Worm (Caenorhabditis elegans): Measurements from ENCODE around the gene Y54H5A.2.

Y54H5A.2 gene

DNA sequence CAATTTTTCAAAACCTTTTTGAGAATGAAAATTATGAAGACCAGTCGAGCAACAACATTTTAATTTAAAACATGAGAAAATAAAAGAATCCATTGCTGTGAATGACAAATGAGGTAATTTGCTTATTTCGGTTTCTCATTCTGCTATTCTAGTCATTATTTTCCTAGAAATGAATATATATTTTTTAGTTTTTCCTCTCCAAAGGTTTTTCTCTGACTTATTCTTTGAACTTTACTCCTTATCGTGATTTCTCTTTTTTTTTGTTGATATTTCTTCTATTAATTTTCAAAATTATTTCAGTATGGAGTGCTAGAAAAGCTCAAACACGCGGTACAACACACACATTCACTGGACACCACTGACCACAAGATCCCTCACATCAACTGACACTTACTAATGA lies 36.2 kb upstream of the Y54H5A.2 start, which contains the start of gene pup-2:
Gene pup-2 (plus strand): TSS at position 301 of the 400 bp plus-strand sequence.
- no peak for TF ChIP-seq hmg-4 (GFP tag; optimal IDR thresholded peaks at IDR 0.05)
- TF ChIP-seq ama-1 (optimal IDR thresholded peaks at IDR 0.05): no peak
- no peak for TF ChIP-seq pes-1 (GFP tag; IDR thresholded peaks at IDR 0.05)
- no peak for TF ChIP-seq tbx-11 (GFP tag; IDR thresholded peaks at IDR 0.05)
- TF ChIP-seq B0310.2 (tag; optimal IDR thresholded peaks at IDR 0.05): no peak
- TF ChIP-seq tra-4 (tag; optimal IDR thresholded peaks at IDR 0.05): no peak
- no peak for TF ChIP-seq sea-1 (GFP tag; conservative IDR thresholded peaks at IDR 0.05)
- no peak for TF ChIP-seq ceh-36 (tag; optimal IDR thresholded peaks at IDR 0.05)
- no peak for TF ChIP-seq scrt-1 (GFP tag; IDR thresholded peaks at IDR 0.05)
- TF ChIP-seq flt-1 (GFP tag; IDR thresholded peaks at IDR 0.05): no peak
- TF ChIP-seq aly-1 (tag; optimal IDR thresholded peaks at IDR 0.05): no peak
- TF ChIP-seq ets-7 (tag; optimal IDR thresholded peaks at IDR 0.05): no peak
- TF ChIP-seq F13C5.2 (tag; optimal IDR thresholded peaks at IDR 0.05): no peak
- no peak for TF ChIP-seq ceh-13 (GFP tag; optimal IDR thresholded peaks at IDR 0.05)
- TF ChIP-seq tbx-37 (GFP tag; conservative IDR thresholded peaks at IDR 0.05): no peak

DNA sequence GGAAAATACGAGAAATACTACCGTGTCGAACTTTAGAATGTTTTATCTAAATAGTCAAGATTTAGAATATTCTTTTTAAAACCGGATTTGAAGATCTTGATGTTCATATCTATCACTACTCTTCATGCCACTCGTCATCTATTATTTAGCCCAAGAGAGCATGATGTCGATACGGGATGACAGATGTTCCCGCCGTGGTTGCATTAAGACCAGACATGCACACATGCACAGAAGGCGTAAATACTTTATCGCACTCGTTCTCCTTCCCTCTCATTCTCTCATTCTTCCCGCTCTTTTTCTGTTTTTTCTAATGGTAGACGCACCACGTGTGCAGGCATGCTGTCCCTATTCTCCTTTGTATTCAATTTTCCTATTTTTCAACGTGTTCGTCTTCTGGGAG lies 34.0 kb upstream of the Y54H5A.2 start:
- TF ChIP-seq B0310.2 (tag; optimal IDR thresholded peaks at IDR 0.05): no peak
- no peak for TF ChIP-seq pes-1 (GFP tag; IDR thresholded peaks at IDR 0.05)
- TF ChIP-seq scrt-1 (GFP tag; IDR thresholded peaks at IDR 0.05): no peak
- no peak for TF ChIP-seq flt-1 (GFP tag; IDR thresholded peaks at IDR 0.05)
- TF ChIP-seq ama-1 (optimal IDR thresholded peaks at IDR 0.05): no peak
- TF ChIP-seq F13C5.2 (tag; optimal IDR thresholded peaks at IDR 0.05): no peak

DNA sequence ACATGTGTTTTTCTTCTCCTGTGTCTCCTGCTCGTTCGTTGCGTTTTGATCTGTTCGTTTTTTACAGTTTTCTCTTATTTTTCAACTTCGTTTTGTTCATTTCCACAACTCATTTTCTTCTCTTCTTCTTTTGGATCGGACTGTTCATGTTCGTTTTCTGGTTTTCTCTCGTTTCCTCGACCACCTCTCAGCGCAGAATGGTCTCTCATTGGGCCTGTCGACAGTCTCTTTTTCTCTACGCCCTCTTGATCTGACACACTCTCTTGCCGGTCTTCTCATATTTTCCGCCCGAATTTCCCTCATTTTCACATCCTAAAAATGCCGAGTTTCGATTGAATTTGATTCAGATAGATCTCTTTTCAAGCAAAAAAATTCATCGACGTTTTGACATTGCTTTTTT lies 32.3 kb upstream of the Y54H5A.2 start:
- TF ChIP-seq hmbx-1 (tag; optimal IDR thresholded peaks at IDR 0.05): no peak
- TF ChIP-seq ama-1 (optimal IDR thresholded peaks at IDR 0.05): no peak
- TF ChIP-seq tra-4 (tag; optimal IDR thresholded peaks at IDR 0.05): no peak
- TF ChIP-seq sea-1 (GFP tag; conservative IDR thresholded peaks at IDR 0.05): no peak
- TF ChIP-seq ceh-36 (tag; optimal IDR thresholded peaks at IDR 0.05): no peak
- no peak for TF ChIP-seq hnd-1 (tag; optimal IDR thresholded peaks at IDR 0.05)

DNA sequence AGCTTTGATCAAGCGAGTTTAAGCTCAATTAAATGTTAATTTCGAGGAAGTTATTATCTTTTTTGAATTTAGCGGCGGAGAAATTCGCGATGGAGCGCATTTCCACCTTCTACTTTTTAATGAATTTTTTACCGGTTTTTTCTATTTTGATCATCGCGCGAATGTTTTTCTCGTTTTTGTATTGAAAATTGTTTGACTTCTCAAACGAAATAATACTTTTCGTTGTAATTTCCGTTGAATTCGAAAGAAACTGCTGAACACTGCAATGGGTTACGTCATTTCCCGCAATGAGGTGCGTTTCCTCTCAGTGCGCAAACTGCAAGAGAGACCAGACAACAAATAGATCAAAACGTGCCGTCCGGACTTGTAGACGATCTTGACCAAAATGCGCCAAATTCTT lies 31.8 kb upstream of the Y54H5A.2 start:
- TF ChIP-seq F13C5.2 (tag; optimal IDR thresholded peaks at IDR 0.05) (no peak), tbx-37 (GFP tag; conservative IDR thresholded peaks at IDR 0.05) (no peak), ceh-36 (tag; optimal IDR thresholded peaks at IDR 0.05) (no peak), ama-1 (optimal IDR thresholded peaks at IDR 0.05) (no peak), hnd-1 (tag; optimal IDR thresholded peaks at IDR 0.05) (no peak), pes-1 (GFP tag; IDR thresholded peaks at IDR 0.05) (no peak), hmg-4 (GFP tag; optimal IDR thresholded peaks at IDR 0.05) (no peak), ceh-13 (GFP tag; optimal IDR thresholded peaks at IDR 0.05) (no peak), ets-7 (tag; optimal IDR thresholded peaks at IDR 0.05) (no peak), B0310.2 (tag; optimal IDR thresholded peaks at IDR 0.05) (no peak), aly-1 (tag; optimal IDR thresholded peaks at IDR 0.05) (no peak), scrt-1 (GFP tag; IDR thresholded peaks at IDR 0.05) (no peak), tra-4 (tag; optimal IDR thresholded peaks at IDR 0.05) (no peak)

DNA sequence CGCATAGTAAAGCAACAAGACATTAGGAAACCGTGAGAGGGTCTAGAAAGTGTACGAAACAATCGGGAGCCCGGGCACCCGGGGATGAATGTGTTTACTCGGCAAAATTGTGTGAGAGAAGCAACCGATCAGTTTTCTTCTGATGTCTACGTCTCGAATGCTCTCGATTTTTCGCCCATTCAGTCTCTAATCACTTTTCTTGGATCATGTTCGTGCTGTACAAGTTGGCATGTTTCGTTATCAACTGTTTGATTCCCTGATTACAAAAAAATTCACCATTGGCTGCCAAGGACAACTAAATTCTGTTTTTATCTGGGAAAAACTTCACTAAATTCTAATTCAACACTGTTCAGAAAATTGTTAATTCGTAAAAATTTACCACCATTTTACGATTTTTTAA lies 31.2 kb upstream of the Y54H5A.2 start:
- TF ChIP-seq tbx-37 (GFP tag; conservative IDR thresholded peaks at IDR 0.05) (no peak), flt-1 (GFP tag; IDR thresholded peaks at IDR 0.05) (no peak), ets-7 (tag; optimal IDR thresholded peaks at IDR 0.05) (no peak), F13C5.2 (tag; optimal IDR thresholded peaks at IDR 0.05) (no peak), aly-1 (tag; optimal IDR thresholded peaks at IDR 0.05) (no peak), hmbx-1 (tag; optimal IDR thresholded peaks at IDR 0.05) (no peak), ama-1 (optimal IDR thresholded peaks at IDR 0.05) (no peak), B0310.2 (tag; optimal IDR thresholded peaks at IDR 0.05) (no peak), hnd-1 (tag; optimal IDR thresholded peaks at IDR 0.05) (no peak), pes-1 (GFP tag; IDR thresholded peaks at IDR 0.05) (no peak), tra-4 (tag; optimal IDR thresholded peaks at IDR 0.05) (no peak), scrt-1 (GFP tag; IDR thresholded peaks at IDR 0.05) (no peak)

DNA sequence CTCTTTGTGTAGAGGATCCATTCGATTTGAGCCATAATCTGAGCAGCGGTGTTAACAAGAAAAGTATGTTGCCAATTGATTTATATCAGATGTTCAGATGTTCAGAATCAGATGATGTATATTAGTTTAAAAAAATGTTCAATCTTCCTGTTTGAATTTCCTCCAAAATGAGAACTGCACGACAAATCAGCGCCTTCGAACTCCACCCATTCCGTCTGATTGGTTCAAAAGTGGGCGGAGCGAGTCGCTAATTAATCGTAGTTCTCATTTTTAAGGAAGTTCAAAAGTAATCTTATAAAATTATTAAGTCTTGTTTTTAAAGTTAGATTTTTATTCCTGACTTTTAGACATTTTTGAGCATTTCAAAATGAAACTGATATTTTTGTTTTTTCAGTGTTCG lies 29.8 kb upstream of the Y54H5A.2 start:
- TF ChIP-seq aly-1 (tag; optimal IDR thresholded peaks at IDR 0.05) (no peak), scrt-1 (GFP tag; IDR thresholded peaks at IDR 0.05) (no peak)

DNA sequence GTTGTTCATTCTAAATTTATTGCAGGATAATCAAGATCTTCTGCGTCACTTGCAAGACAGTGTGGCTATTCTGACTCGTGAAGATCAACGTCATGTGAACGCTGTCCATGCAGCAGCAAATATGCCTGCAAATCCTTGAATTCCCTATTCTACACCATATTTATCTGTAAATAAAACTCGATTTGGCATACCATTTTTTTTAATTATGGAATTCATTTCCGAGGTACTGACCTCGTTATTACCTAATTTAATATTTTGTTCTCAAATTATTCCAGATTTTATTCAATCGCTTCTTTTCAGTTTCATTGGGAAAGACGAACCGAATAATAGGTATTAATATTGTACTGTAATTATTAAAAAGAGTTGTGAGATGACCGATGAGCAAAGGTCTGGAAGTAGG lies 24.2 kb upstream of the Y54H5A.2 start, which contains the start of gene cid-1:
Gene cid-1 (plus strand): TSS at position 301 of the 400 bp plus-strand sequence.
- TF ChIP-seq F13C5.2 (tag; optimal IDR thresholded peaks at IDR 0.05): no peak
- TF ChIP-seq tra-4 (tag; optimal IDR thresholded peaks at IDR 0.05): no peak
- TF ChIP-seq aly-1 (tag; optimal IDR thresholded peaks at IDR 0.05): no peak
- no peak for TF ChIP-seq hnd-1 (tag; optimal IDR thresholded peaks at IDR 0.05)
- TF ChIP-seq tbx-37 (GFP tag; conservative IDR thresholded peaks at IDR 0.05): no peak
- no peak for TF ChIP-seq sea-1 (GFP tag; conservative IDR thresholded peaks at IDR 0.05)
- TF ChIP-seq tbx-11 (GFP tag; IDR thresholded peaks at IDR 0.05): no peak
- no peak for TF ChIP-seq ets-7 (tag; optimal IDR thresholded peaks at IDR 0.05)
- TF ChIP-seq hmbx-1 (tag; optimal IDR thresholded peaks at IDR 0.05): no peak
- TF ChIP-seq ama-1 (optimal IDR thresholded peaks at IDR 0.05): no peak
- no peak for TF ChIP-seq flt-1 (GFP tag; IDR thresholded peaks at IDR 0.05)
- TF ChIP-seq ceh-13 (GFP tag; optimal IDR thresholded peaks at IDR 0.05): no peak

DNA sequence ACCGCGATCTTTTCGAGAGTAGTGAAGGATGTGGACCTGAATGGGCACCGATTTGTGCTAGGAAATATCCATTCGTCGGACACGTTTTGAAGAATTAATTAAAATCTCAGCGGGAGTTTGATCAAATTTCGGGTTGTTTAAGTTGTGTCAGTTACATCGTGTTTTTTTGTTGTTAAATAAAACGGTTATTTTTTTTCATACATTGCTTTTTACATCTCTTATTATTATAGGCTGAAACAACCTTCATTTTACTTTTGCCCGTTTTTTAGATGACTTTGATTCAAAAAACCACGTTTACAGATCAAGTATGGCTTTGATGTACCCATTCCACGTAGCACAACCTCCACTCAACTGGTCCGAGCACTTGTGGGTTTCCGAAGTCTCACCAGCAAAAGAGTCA lies 23.8 kb upstream of the Y54H5A.2 start, which contains the start of gene emb-1:
Gene emb-1 (plus strand): TSS at position 301 of the 400 bp plus-strand sequence.
- TF ChIP-seq tra-4 (tag; optimal IDR thresholded peaks at IDR 0.05) (no peak), hnd-1 (tag; optimal IDR thresholded peaks at IDR 0.05) (no peak), pes-1 (GFP tag; IDR thresholded peaks at IDR 0.05) (no peak), flt-1 (GFP tag; IDR thresholded peaks at IDR 0.05) (no peak), ets-7 (tag; optimal IDR thresholded peaks at IDR 0.05) (no peak), hmg-4 (GFP tag; optimal IDR thresholded peaks at IDR 0.05) (no peak), aly-1 (tag; optimal IDR thresholded peaks at IDR 0.05) (no peak), sea-1 (GFP tag; conservative IDR thresholded peaks at IDR 0.05) (no peak), tbx-11 (GFP tag; IDR thresholded peaks at IDR 0.05) (no peak), ceh-36 (tag; optimal IDR thresholded peaks at IDR 0.05) (no peak), tbx-37 (GFP tag; conservative IDR thresholded peaks at IDR 0.05) (no peak), B0310.2 (tag; optimal IDR thresholded peaks at IDR 0.05) (no peak), ama-1 (optimal IDR thresholded peaks at IDR 0.05) (no peak), F13C5.2 (tag; optimal IDR thresholded peaks at IDR 0.05) (no peak), ceh-13 (GFP tag; optimal IDR thresholded peaks at IDR 0.05) (no peak), hmbx-1 (tag; optimal IDR thresholded peaks at IDR 0.05) (no peak), scrt-1 (GFP tag; IDR thresholded peaks at IDR 0.05) (no peak)

Data from whole organism, early embryonic.